Fruit fly (Drosophila melanogaster): ENCODE data around the gene Snmp1.

Gene Snmp1

dm6 chr3R:21116057-21116456, 51.9 kb downstream of the Snmp1 start, which contains the start of gene ppan (continued):
- TF ChIP-seq Xrp1 (GFP tag; IDR thresholded peaks at IDR 0.05) (0 out of 2 replicates have a peak, but pooled peaks have one; percentile 13), peb (GFP tag; IDR thresholded peaks at IDR 0.05) (no peak), Doc3 (GFP tag; IDR thresholded peaks at IDR 0.05; ENCODE audit: partially characterized antibody) (peak; percentile 41; the same call in 1 of the 3 replicates), CG4617 (GFP tag; optimal IDR thresholded peaks at IDR 0.05; ENCODE audit: borderline replicate concordance) (peak; percentile 16), Ravus (GFP tag; IDR thresholded peaks at IDR 0.05) (no peak), pnt (GFP tag; optimal IDR thresholded peaks at IDR 0.05) (no peak), CG10462 (GFP tag; optimal IDR thresholded peaks at IDR 0.05) (no peak), CG17802 (tag; optimal IDR thresholded peaks at IDR 0.05) (no peak), da (GFP tag; optimal IDR thresholded peaks at IDR 0.05) (no peak), Awh (GFP tag; IDR thresholded peaks at IDR 0.05) (no peak), bbx (GFP tag; IDR thresholded peaks at IDR 0.05; ENCODE audit: partially characterized antibody) (0 out of 2 replicates have a peak, but pooled peaks have one; percentile 31), danr (GFP tag; IDR thresholded peaks at IDR 0.05) (no peak), CG2712 (tag; optimal IDR thresholded peaks at IDR 0.05) (peak; percentile 8), CG1603 (tag; optimal IDR thresholded peaks at IDR 0.05) (no peak), CG12769 (tag; optimal IDR thresholded peaks at IDR 0.05) (no peak), CG6791 (GFP tag; IDR thresholded peaks at IDR 0.05; ENCODE audit: partially characterized antibody) (peak; percentile 50; the same call in 1 of the 3 replicates), Sin3A (optimal IDR thresholded peaks at IDR 0.05) (peak; percentile 6), Dref (GFP tag; IDR thresholded peaks at IDR 0.05) (peak; percentile 44), Sry-δ (GFP tag; optimal IDR thresholded peaks at IDR 0.05) (peak; percentile 20), Dp (GFP tag; optimal IDR thresholded peaks at IDR 0.05) (peak; percentile 84), Pdp1 (GFP tag; optimal IDR thresholded peaks at IDR 0.05) (peak in 1 of 2 experiments; percentile 28), YL-1 (GFP tag; optimal IDR thresholded peaks at IDR 0.05) (peak; percentile 84), Abd-B (GFP tag; optimal IDR thresholded peaks at IDR 0.05) (no peak), HLH4C (GFP tag; IDR thresholded peaks at IDR 0.05; ENCODE audit: partially characterized antibody) (peak; percentile 43; the same call in 1 of the 3 replicates), phol (tag; optimal IDR thresholded peaks at IDR 0.05) (peak; percentile 28), CG30020 (tag; optimal IDR thresholded peaks at IDR 0.05) (peak; percentile 10), Med (GFP tag) (peak; percentile 70), CG10959 (GFP tag; IDR thresholded peaks at IDR 0.05) (no peak), pzg (GFP tag; optimal IDR thresholded peaks at IDR 0.05) (peak; percentile 78), CG17186 (GFP tag; optimal IDR thresholded peaks at IDR 0.05) (peak; percentile 46), MBD-R2 (GFP tag; IDR thresholded peaks at IDR 0.05) (peak; percentile 82), BEAF-32 (GFP tag; optimal IDR thresholded peaks at IDR 0.05) (peak; percentile 39), HmgZ (tag; optimal IDR thresholded peaks at IDR 0.05) (peak; percentile 23), ftz-f1 (GFP tag; optimal IDR thresholded peaks at IDR 0.05) (peak; percentile 66), cwo (GFP tag; optimal IDR thresholded peaks at IDR 0.05) (peak; percentile 97), luna (GFP tag; optimal IDR thresholded peaks at IDR 0.05) (no peak), MESR4 (GFP tag; optimal IDR thresholded peaks at IDR 0.05) (peak; percentile 64), CG16813 (GFP tag; IDR thresholded peaks at IDR 0.05; ENCODE audit: partially characterized antibody) (peak; percentile 15; the same call in 1 of the 3 replicates), Hmx (GFP tag; optimal IDR thresholded peaks at IDR 0.05) (no peak), CG10431 (GFP tag; optimal IDR thresholded peaks at IDR 0.05) (no peak), NC2β (GFP tag; optimal IDR thresholded peaks at IDR 0.05) (peak; percentile 2), gfzf (GFP tag; optimal IDR thresholded peaks at IDR 0.05) (peak; percentile 85), amos (GFP tag; IDR thresholded peaks at IDR 0.05; ENCODE audit: partially characterized antibody) (peak; percentile 36; the same call in 1 of the 2 replicates), Max (GFP tag; optimal IDR thresholded peaks at IDR 0.05) (peak; percentile 91), dm (GFP tag; optimal IDR thresholded peaks at IDR 0.05) (peak; percentile 96), Gug (GFP tag; IDR thresholded peaks at IDR 0.05) (no peak), CG9437 (GFP tag; optimal IDR thresholded peaks at IDR 0.05) (no peak), Dll (GFP tag; IDR thresholded peaks at IDR 0.05; ENCODE audit: partially characterized antibody) (0 out of 4 replicates have a peak, but pooled peaks have one; percentile 34)
